Fruit fly (Drosophila melanogaster) whole organism, embryonic: ENCODE results near the gene Sfxn2.
A peak's percentile ranks its signal among the peaks of the same experiment; 100 is the strongest.

Source experiments
- C15 ChIP-seq: fragments of 200-800 bp; sonication (Bioruptor generic); IDR thresholded peaks from 3 replicates; pipeline ENCODE4 v1.3.6; 2022; ENCODE audit warnings: missing biosample characterization, missing genetic modification characterization
- CG10979 ChIP-seq: fragments of 200-800 bp; sonication (Bioruptor generic); optimal IDR thresholded peaks from 2 replicates; lab custom pipeline; 2018; ENCODE audit warnings: missing biosample characterization, mild to moderate bottlenecking, missing genetic modification characterization, moderate library complexity
- CG11456 ChIP-seq: fragments of 200-800 bp; sonication (Bioruptor generic); IDR thresholded peaks from 3 replicates; pipeline ENCODE4 v1.3.6; 2022; ENCODE audit warnings: missing biosample characterization, missing genetic modification characterization
- CG13296 ChIP-seq: fragments of 200-800 bp; sonication (Bioruptor generic); optimal IDR thresholded peaks from 3 replicates; lab custom pipeline; 2018; ENCODE audit warnings: missing biosample characterization, mild to moderate bottlenecking, missing genetic modification characterization
- CG13624 ChIP-seq: fragments of 200-800 bp; sonication (Bioruptor generic); optimal IDR thresholded peaks from 2 replicates; lab custom pipeline; 2016; ENCODE audit warnings: missing biosample characterization, missing genetic modification characterization
- CG14050 ChIP-seq: fragments of 200-800 bp; sonication (Bioruptor generic); IDR thresholded peaks from 3 replicates; pipeline ENCODE4 v1.3.6; 2022; ENCODE audit warnings: missing biosample characterization, missing genetic modification characterization
- CG14667 ChIP-seq: fragments of 200-800 bp; sonication (Bioruptor generic); IDR thresholded peaks from 2 replicates; pipeline ENCODE4 v1.3.6; 2022; ENCODE audit warnings: missing biosample characterization, missing genetic modification characterization
- CG15514 ChIP-seq: fragments of 200-800 bp; sonication (Bioruptor generic); optimal IDR thresholded peaks from 3 replicates; lab custom pipeline; 2017; ENCODE audit warnings: missing biosample characterization, missing genetic modification characterization, mild to moderate bottlenecking, moderate library complexity, missing genetic modification reagents
- CG1647 ChIP-seq: fragments of 200-800 bp; sonication (Bioruptor generic); optimal IDR thresholded peaks from 3 replicates; lab custom pipeline; 2016; ENCODE audit warnings: missing biosample characterization, missing genetic modification characterization
- CG17385 ChIP-seq: fragments of 200-800 bp; sonication (Bioruptor generic); optimal IDR thresholded peaks from 3 replicates; lab custom pipeline; 2018; ENCODE audit warnings: missing biosample characterization, mild to moderate bottlenecking, missing genetic modification characterization
- CG30403 ChIP-seq: fragments of 200-800 bp; sonication (Bioruptor generic); optimal IDR thresholded peaks from 3 replicates; lab custom pipeline; 2016; ENCODE audit warnings: missing biosample characterization, missing genetic modification characterization
- CG31365 ChIP-seq: fragments of 200-800 bp; sonication (Bioruptor generic); optimal IDR thresholded peaks from 2 replicates; lab custom pipeline; 2018; ENCODE audit warnings: missing biosample characterization, mild to moderate bottlenecking, missing genetic modification characterization
- CG3407 ChIP-seq: fragments of 200-800 bp; sonication (Bioruptor generic); optimal IDR thresholded peaks from 2 replicates; lab custom pipeline; 2018; ENCODE audit warnings: missing biosample characterization, mild to moderate bottlenecking, missing genetic modification characterization
- CG34224 ChIP-seq: fragments of 200-800 bp; sonication (Bioruptor generic); IDR thresholded peaks from 3 replicates; pipeline ENCODE4 v1.3.6; 2022; ENCODE audit warnings: missing biosample characterization, missing genetic modification characterization; ENCODE audit not compliant: partially characterized antibody
- CG6791 ChIP-seq: fragments of 200-800 bp; sonication (Bioruptor generic); IDR thresholded peaks from 3 replicates; pipeline ENCODE4 v1.3.6; 2022; ENCODE audit warnings: missing biosample characterization, missing genetic modification characterization; ENCODE audit not compliant: partially characterized antibody
- CG7556 ChIP-seq: fragments of 200-800 bp; sonication (Bioruptor generic); optimal IDR thresholded peaks from 2 replicates; lab custom pipeline; 2017; ENCODE audit warnings: missing biosample characterization, mild to moderate bottlenecking, missing genetic modification characterization
- CG8924 ChIP-seq: fragments of 200-800 bp; optimal IDR thresholded peaks from 3 replicates; lab custom pipeline; 2019; ENCODE audit warnings: missing biosample characterization, mild to moderate bottlenecking, missing genetic modification characterization, moderate library complexity
- CoRest ChIP-seq: fragments of 200-800 bp; sonication (Bioruptor generic); optimal IDR thresholded peaks from 3 replicates; lab custom pipeline; 2018; ENCODE audit warnings: missing biosample characterization, mild to moderate bottlenecking, missing genetic modification characterization, moderate library complexity
- D19B ChIP-seq: fragments of 200-800 bp; sonication (Bioruptor generic); optimal IDR thresholded peaks from 2 replicates; lab custom pipeline; 2017; ENCODE audit warnings: missing biosample characterization, mild to moderate bottlenecking, missing genetic modification characterization
- Dad ChIP-seq: fragments of 200-800 bp; sonication (Bioruptor generic); optimal IDR thresholded peaks from 3 replicates; lab custom pipeline; 2016; ENCODE audit warnings: missing biosample characterization, missing genetic modification characterization
- Deaf1 ChIP-seq: fragments of 200-800 bp; optimal IDR thresholded peaks from 3 replicates; lab custom pipeline; 2019; ENCODE audit warnings: missing biosample characterization, mild to moderate bottlenecking, missing genetic modification characterization, moderate library complexity
- Doc3 ChIP-seq: fragments of 200-800 bp; sonication (Bioruptor generic); IDR thresholded peaks from 3 replicates; pipeline ENCODE4 v1.3.6; 2022; ENCODE audit warnings: missing biosample characterization, missing genetic modification characterization; ENCODE audit not compliant: partially characterized antibody
- ERR ChIP-seq: fragments of 200-800 bp; sonication (Bioruptor generic); optimal IDR thresholded peaks from 2 replicates; lab custom pipeline; 2016; ENCODE audit warnings: missing biosample characterization, missing genetic modification characterization
- Hand ChIP-seq: fragments of 200-800 bp; sonication (Bioruptor generic); optimal IDR thresholded peaks from 2 replicates; lab custom pipeline; 2017; ENCODE audit warnings: mild to moderate bottlenecking, missing biosample characterization, missing genetic modification reagents, missing genetic modification characterization
- MTF-1 ChIP-seq: fragments of 200-800 bp; sonication (Bioruptor generic); optimal IDR thresholded peaks from 2 replicates; lab custom pipeline; 2018; ENCODE audit warnings: missing biosample characterization, mild to moderate bottlenecking, missing genetic modification characterization, borderline replicate concordance
- Max ChIP-seq: fragments of 200-800 bp; sonication (Bioruptor generic); optimal IDR thresholded peaks from 2 replicates; lab custom pipeline; 2016; ENCODE audit warnings: missing biosample characterization, mild to moderate bottlenecking, missing genetic modification characterization
- Spps ChIP-seq: fragments of 200-800 bp; sonication (Bioruptor generic); optimal IDR thresholded peaks from 2 replicates; lab custom pipeline; 2018; ENCODE audit warnings: missing biosample characterization, mild to moderate bottlenecking, missing genetic modification characterization
- Taf1 ChIP-seq: fragments of 200-800 bp; sonication (Bioruptor generic); IDR thresholded peaks from 2 replicates; pipeline ENCODE4 v1.3.6; 2022; ENCODE audit warnings: missing biosample characterization, missing genetic modification characterization
- YL-1 ChIP-seq: fragments of 200-800 bp; sonication (Bioruptor generic); optimal IDR thresholded peaks from 3 replicates; lab custom pipeline; 2017; ENCODE audit warnings: missing biosample characterization, mild to moderate bottlenecking, missing genetic modification characterization
- ato ChIP-seq: fragments of 200-800 bp; sonication (Bioruptor generic); IDR thresholded peaks from 2 replicates; pipeline ENCODE4 v1.3.6; 2022; ENCODE audit warnings: missing biosample characterization, missing genetic modification characterization; ENCODE audit not compliant: partially characterized antibody
- bcd ChIP-seq: fragments of 200-800 bp; sonication (Bioruptor generic); optimal IDR thresholded peaks from 2 replicates; lab custom pipeline; 2017; ENCODE audit warnings: missing biosample characterization, mild to moderate bottlenecking, missing genetic modification characterization
- bsh ChIP-seq, 2 experiments: fragments of 200-800 bp; sonication (Bioruptor generic); optimal IDR thresholded peaks; 2 replicates each; lab custom pipeline; 2017 to 2018; ENCODE audit warnings: mild to moderate bottlenecking in 2 of 2, missing biosample characterization in 2 of 2, missing genetic modification characterization in 2 of 2, moderate library complexity in 1 of 2
- cad ChIP-seq: fragments of >200 bp; optimal IDR thresholded peaks from 2 replicates; lab custom pipeline; 2017; ENCODE audit warnings: missing biosample characterization, missing genetic modification characterization
- cas ChIP-seq: fragments of 200-800 bp; sonication (Bioruptor generic); IDR thresholded peaks from 2 replicates; pipeline ENCODE4 v1.3.6; 2022; ENCODE audit warnings: missing biosample characterization, missing genetic modification characterization
- caup ChIP-seq: fragments of 200-800 bp; sonication (Bioruptor generic); optimal IDR thresholded peaks from 3 replicates; lab custom pipeline; 2017; ENCODE audit warnings: missing biosample characterization, mild to moderate bottlenecking, missing genetic modification characterization, moderate library complexity; ENCODE audit not compliant: severe bottlenecking
- chinmo ChIP-seq: fragments of 200-800 bp; sonication (Bioruptor generic); IDR thresholded peaks from 4 replicates; pipeline ENCODE4 v1.3.6; 2022; ENCODE audit warnings: missing biosample characterization, missing genetic modification characterization; ENCODE audit not compliant: partially characterized antibody
- gem ChIP-seq: fragments of 200-800 bp; sonication (Bioruptor generic); optimal IDR thresholded peaks from 2 replicates; lab custom pipeline; 2019; ENCODE audit warnings: missing biosample characterization, mild to moderate bottlenecking, missing genetic modification characterization, moderate library complexity
- kah ChIP-seq: fragments of 200-800 bp; sonication (Bioruptor generic); optimal IDR thresholded peaks from 2 replicates; lab custom pipeline; 2018; ENCODE audit warnings: missing biosample characterization, mild to moderate bottlenecking, missing genetic modification characterization
- lbe ChIP-seq: fragments of 200-800 bp; sonication (Bioruptor generic); optimal IDR thresholded peaks from 2 replicates; lab custom pipeline; 2016; ENCODE audit warnings: missing biosample characterization, mild to moderate bottlenecking, missing genetic modification characterization
- nom ChIP-seq: fragments of 200-800 bp; sonication (Bioruptor generic); optimal IDR thresholded peaks from 2 replicates; lab custom pipeline; 2017; ENCODE audit warnings: missing biosample characterization, missing genetic modification characterization, mild to moderate bottlenecking, moderate library complexity, missing genetic modification reagents
- oc ChIP-seq: fragments of 200-800 bp; sonication (Bioruptor generic); optimal IDR thresholded peaks from 2 replicates; lab custom pipeline; 2018; ENCODE audit warnings: missing biosample characterization, mild to moderate bottlenecking, missing genetic modification characterization, moderate library complexity
- org-1 ChIP-seq: fragments of 200-800 bp; sonication (Bioruptor generic); optimal IDR thresholded peaks from 2 replicates; lab custom pipeline; 2017; ENCODE audit warnings: missing biosample characterization, missing genetic modification characterization
- pros ChIP-seq: fragments of 200-800 bp; sonication (Bioruptor generic); optimal IDR thresholded peaks from 3 replicates; lab custom pipeline; 2019; ENCODE audit warnings: missing biosample characterization, mild to moderate bottlenecking, missing genetic modification characterization, moderate library complexity
- rib ChIP-seq: fragments of 200-800 bp; sonication (Bioruptor generic); IDR thresholded peaks from 2 replicates; pipeline ENCODE4 v1.3.6; 2022; ENCODE audit warnings: missing biosample characterization, missing genetic modification characterization
- ro ChIP-seq: fragments of 200-800 bp; sonication (Bioruptor generic); IDR thresholded peaks from 2 replicates; pipeline ENCODE4 v1.3.6; 2022; ENCODE audit warnings: missing biosample characterization, missing genetic modification characterization
- sim ChIP-seq: fragments of 200-800 bp; sonication (Bioruptor generic); IDR thresholded peaks from 2 replicates; pipeline ENCODE4 v1.3.6; 2022; ENCODE audit warnings: missing biosample characterization, missing genetic modification characterization
- stwl ChIP-seq: fragments of 200-800 bp; sonication (Bioruptor generic); optimal IDR thresholded peaks from 3 replicates; lab custom pipeline; 2018; ENCODE audit warnings: missing biosample characterization, mild to moderate bottlenecking, missing genetic modification characterization, moderate library complexity
- tin ChIP-seq: fragments of 200-800 bp; sonication (Bioruptor generic); optimal IDR thresholded peaks from 3 replicates; lab custom pipeline; 2016; ENCODE audit warnings: missing biosample characterization, missing genetic modification characterization
- trem ChIP-seq: fragments of 200-800 bp; optimal IDR thresholded peaks from 3 replicates; lab custom pipeline; 2019; ENCODE audit warnings: missing biosample characterization, mild to moderate bottlenecking, missing genetic modification characterization, moderate library complexity
- usp ChIP-seq: fragments of >200 bp; optimal IDR thresholded peaks from 2 replicates; lab custom pipeline; 2017; ENCODE audit warnings: missing biosample characterization, missing genetic modification characterization

Sfxn2 gene

dm6 chr3L:19073909-19074239 lies 10.9 kb downstream of the Sfxn2 start (continued):
- TF ChIP-seq caup (GFP tag; lab: Kevin White, UChicago) (no peak), ato (GFP tag; lab: Robert Waterston, UW) (no peak), trem (peak; percentile 46), org-1 (GFP tag; lab: Kevin White, UChicago) (no peak), CG8924 (peak; percentile 59), ERR (no peak), Max (GFP tag; lab: Kevin White, UChicago) (no peak), sim (no peak), D19B (no peak), tin (GFP tag; lab: Kevin White, UChicago) (no peak), CG14667 (GFP tag; lab: Robert Waterston, UW) (no peak), CG10979 (tag; lab: Kevin White, UChicago) (peak; percentile 79), bcd (GFP tag; lab: Kevin White, UChicago) (no peak), CG3407 (GFP tag; lab: Kevin White, UChicago) (peak; percentile 7), Dad (GFP tag; lab: Kevin White, UChicago) (no peak), ro (GFP tag; lab: Robert Waterston, UW) (no peak), CG34224 (no peak), CG6791 (GFP tag; lab: Robert Waterston, UW) (no peak), Hand (GFP tag; lab: Kevin White, UChicago) (no peak), lbe (no peak), Taf1 (GFP tag; lab: Robert Waterston, UW) (no peak), CG30403 (GFP tag; lab: Kevin White, UChicago) (peak; percentile 56), CG15514 (GFP tag; lab: Kevin White, UChicago) (no peak), CG13624 (GFP tag; lab: Kevin White, UChicago) (no peak), usp (GFP tag; lab: Kevin White, UChicago) (no peak), CG7556 (GFP tag; lab: Kevin White, UChicago) (peak; percentile 63), oc (tag; lab: Kevin White, UChicago) (peak; percentile 39), stwl (tag; lab: Kevin White, UChicago) (no peak), CG17385 (GFP tag; lab: Kevin White, UChicago) (peak; percentile 43), CG11456 (GFP tag; lab: Robert Waterston, UW) (no peak), rib (GFP tag; lab: Robert Waterston, UW) (no peak), chinmo (GFP tag; lab: Robert Waterston, UW) (no peak), cas (no peak), CoRest (tag; lab: Kevin White, UChicago) (peak; percentile 71), Deaf1 (no peak), MTF-1 (GFP tag; lab: Kevin White, UChicago) (no peak), CG14050 (no peak), Doc3 (GFP tag; lab: Robert Waterston, UW) (no peak), CG1647 (GFP tag; lab: Kevin White, UChicago) (no peak), CG13296 (GFP tag; lab: Kevin White, UChicago) (no peak), cad (no peak), Spps (tag; lab: Kevin White, UChicago) (peak; percentile 47), gem (peak; percentile 82), nom (no peak), pros (GFP tag; lab: Kevin White, UChicago) (no peak), kah (no peak), bsh (GFP tag; optimal IDR thresholded peaks at IDR 0.05; lab: Kevin White, UChicago) (peak in 1 of 2 experiments; percentile 79), YL-1 (GFP tag; lab: Kevin White, UChicago) (no peak), CG31365 (tag; lab: Kevin White, UChicago) (no peak), C15 (GFP tag; lab: Robert Waterston, UW) (no peak)
